Worm (Caenorhabditis elegans) whole organism, L3 larva: Measurements from ENCODE around the gene suds-3.

Source experiments
- aly-2 ChIP-seq: fragments of 150-350 bp; optimal IDR thresholded peaks from 2 replicates; lab custom pipeline; 2014; ENCODE audit warnings: missing biosample characterization, missing genetic modification characterization
- daf-12 ChIP-seq: fragments of 150-350 bp; optimal IDR thresholded peaks from 2 replicates; lab custom pipeline; 2014; ENCODE audit warnings: missing biosample characterization, missing genetic modification reagents, missing genetic modification characterization
- egl-27 ChIP-seq: sonication (generic microtip); optimal IDR thresholded peaks from 4 replicates; lab custom pipeline; 2017; ENCODE audit warnings: missing biosample characterization, missing genetic modification reagents, missing genetic modification characterization
- fos-1 ChIP-seq: fragments of 150-350 bp; optimal IDR thresholded peaks from 2 replicates; lab custom pipeline; 2014; ENCODE audit warnings: missing biosample characterization, missing genetic modification characterization
- mdl-1 ChIP-seq: fragments of 150-350 bp; optimal IDR thresholded peaks from 2 replicates; lab custom pipeline; 2014; ENCODE audit warnings: missing biosample characterization, missing genetic modification characterization
- mml-1 ChIP-seq: fragments of 150-350 bp; sonication (generic microtip); optimal IDR thresholded peaks from 3 replicates; lab custom pipeline; 2014; ENCODE audit warnings: missing biosample characterization, missing genetic modification characterization
- nhr-11 ChIP-seq: fragments of 150-350 bp; optimal IDR thresholded peaks from 2 replicates; lab custom pipeline; 2014; ENCODE audit warnings: missing biosample characterization, missing genetic modification characterization
- nhr-237 ChIP-seq: fragments of 150-350 bp; optimal IDR thresholded peaks from 2 replicates; lab custom pipeline; 2014; ENCODE audit warnings: missing biosample characterization, missing genetic modification characterization
- nhr-25 ChIP-seq: sonication (generic microtip); optimal IDR thresholded peaks from 2 replicates; lab custom pipeline; 2017; ENCODE audit warnings: missing biosample characterization, missing genetic modification characterization
- nhr-77 ChIP-seq: fragments of 150-350 bp; optimal IDR thresholded peaks from 2 replicates; lab custom pipeline; 2014; ENCODE audit warnings: missing biosample characterization, missing genetic modification characterization
- skn-1 ChIP-seq: fragments of 150-350 bp; optimal IDR thresholded peaks from 2 replicates; lab custom pipeline; 2014; ENCODE audit warnings: missing biosample characterization, missing genetic modification characterization
- unc-39 ChIP-seq: sonication (generic microtip); optimal IDR thresholded peaks from 4 replicates; lab custom pipeline; 2017; ENCODE audit warnings: missing biosample characterization, missing genetic modification characterization
- ztf-4 ChIP-seq: fragments of 150-350 bp; optimal IDR thresholded peaks from 2 replicates; lab custom pipeline; 2014; ENCODE audit warnings: missing biosample characterization, missing genetic modification characterization

DNA sequence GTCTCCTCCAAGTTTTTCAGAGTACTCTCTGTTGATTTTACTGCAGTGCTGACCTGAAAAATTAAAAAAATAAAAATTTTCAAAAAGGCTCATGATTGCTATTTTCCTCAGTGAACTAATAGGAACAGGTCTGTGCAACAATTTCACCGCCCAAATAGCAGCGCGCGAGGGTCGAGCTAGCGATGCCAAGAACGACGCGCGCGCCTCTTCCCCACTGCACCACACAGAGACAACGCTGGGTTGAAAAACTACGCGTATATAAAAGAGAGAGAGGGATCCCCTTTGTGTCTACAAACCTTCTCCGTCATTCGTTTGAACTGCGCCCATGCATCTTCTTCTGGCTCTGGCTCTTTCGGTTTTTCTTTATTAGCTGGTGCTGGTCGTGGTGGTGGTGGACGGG lies 39.3 kb downstream of the suds-3 start:
- TF ChIP-seq mdl-1 (tag; lab: Kevin White, UChicago) = no peak
- TF ChIP-seq unc-39 (tag; lab: Kevin White, UChicago) = no peak
- TF ChIP-seq mml-1 (tag; lab: Kevin White, UChicago) = no peak
- TF ChIP-seq ztf-4 (tag; lab: Kevin White, UChicago) = peak; percentile 76
- peak; percentile 38 for TF ChIP-seq nhr-77 (tag; lab: Kevin White, UChicago)
- TF ChIP-seq daf-12 = no peak
- TF ChIP-seq skn-1 = peak; percentile 2
- no peak for TF ChIP-seq fos-1 (tag; lab: Kevin White, UChicago)
- TF ChIP-seq nhr-25 (tag; lab: Kevin White, UChicago) = no peak
- TF ChIP-seq nhr-237 (tag; lab: Kevin White, UChicago) = no peak
- no peak for TF ChIP-seq aly-2 (tag; lab: Kevin White, UChicago)
- TF ChIP-seq egl-27 (tag; lab: Kevin White, UChicago) = no peak
- no peak for TF ChIP-seq nhr-11 (tag; lab: Kevin White, UChicago)
